Worm (Caenorhabditis elegans): ENCODE results near the gene fipr-21.

fipr-21 gene

DNA sequence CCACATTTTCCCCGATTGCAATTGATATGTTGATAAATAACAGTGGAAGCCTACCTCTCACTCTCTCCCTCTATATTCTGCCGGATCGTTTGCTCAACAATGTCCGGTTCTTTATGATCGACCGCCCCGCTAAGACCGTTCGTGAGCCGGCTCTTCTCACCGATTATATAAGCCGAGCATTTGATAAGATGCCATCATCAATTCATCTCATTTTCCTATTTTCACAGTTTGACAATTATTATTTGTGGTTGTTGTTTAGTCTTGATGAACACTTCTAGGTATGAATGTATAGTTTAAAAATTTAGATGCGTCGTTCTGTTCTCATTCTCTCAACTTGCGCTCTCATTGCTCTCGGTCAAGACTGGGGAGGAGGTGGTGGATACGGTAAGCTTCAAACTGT, 31.8 kb downstream of the fipr-21 start, which contains the start of gene idpa-3:
TSS of gene idpa-3 (plus strand) at position 301 of the 400 bp plus-strand sequence.
- TF ChIP-seq unc-98 (GFP tag; IDR thresholded peaks at IDR 0.05) (no peak), hpl-2 (GFP tag; optimal IDR thresholded peaks at IDR 0.05) (no peak), zip-4 (GFP tag; optimal IDR thresholded peaks at IDR 0.05) (no peak), efl-1 (optimal IDR thresholded peaks at IDR 0.05) (no peak), efl-1 (GFP tag; optimal IDR thresholded peaks at IDR 0.05 in 1 of 2) (peak in 1 of 2 experiments; percentile 34), xbp-1 (tag; optimal IDR thresholded peaks at IDR 0.05) (no peak)

DNA sequence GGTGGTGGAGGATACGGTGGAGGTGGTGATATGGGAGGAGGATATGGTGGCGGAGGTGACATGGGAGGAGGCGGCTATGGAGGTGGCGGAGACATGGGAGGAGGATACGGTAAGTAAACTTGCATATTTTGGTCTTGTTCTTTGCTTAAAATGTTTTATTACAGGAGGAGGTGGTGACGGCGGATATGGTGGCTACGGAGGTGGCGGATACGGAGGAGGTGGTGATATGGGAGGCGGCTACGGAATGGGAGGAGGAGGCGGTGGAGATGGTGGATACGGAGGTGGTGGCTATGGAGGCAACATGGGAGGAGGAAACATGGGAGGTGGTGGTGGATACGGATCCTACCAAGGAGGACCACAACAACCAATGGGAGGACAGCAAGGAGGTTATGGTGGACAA, 32.3 kb downstream of the fipr-21 start:
- TF ChIP-seq pqm-1 (tag; optimal IDR thresholded peaks at IDR 0.05) (no peak), nhr-19 (GFP tag; conservative IDR thresholded peaks at IDR 0.05) (no peak), unc-30 (tag; optimal IDR thresholded peaks at IDR 0.05) (no peak), alr-1 (tag; optimal IDR thresholded peaks at IDR 0.05; ENCODE audit: borderline replicate concordance) (no peak), Y116A8C.19 (tag; optimal IDR thresholded peaks at IDR 0.05; ENCODE audit: borderline replicate concordance) (no peak), lin-35 (GFP tag; optimal IDR thresholded peaks at IDR 0.05) (no peak), pax-3 (tag; optimal IDR thresholded peaks at IDR 0.05) (no peak), sox-4 (tag; optimal IDR thresholded peaks at IDR 0.05) (no peak), lsy-2 (tag; optimal IDR thresholded peaks at IDR 0.05) (no peak), sup-37 (GFP tag; optimal IDR thresholded peaks at IDR 0.05) (no peak), blmp-1 (tag; optimal IDR thresholded peaks at IDR 0.05) (no peak), ceh-90 (tag; optimal IDR thresholded peaks at IDR 0.05) (no peak), tlp-1 (tag; optimal IDR thresholded peaks at IDR 0.05) (no peak), unc-62 (GFP tag; optimal IDR thresholded peaks at IDR 0.05) (no peak), hlh-4 (tag; optimal IDR thresholded peaks at IDR 0.05) (no peak), dsc-1 (tag; optimal IDR thresholded peaks at IDR 0.05) (no peak), lir-3 (tag; optimal IDR thresholded peaks at IDR 0.05; ENCODE audit: poor library complexity) (no peak)

ce11 chrX:10338100-10338499, 33.8 kb downstream of the fipr-21 start, which contains the start of gene cut-5:
Gene cut-5, minus strand, starts transcription at chrX:10338200.
- TF ChIP-seq pqm-1 (tag; optimal IDR thresholded peaks at IDR 0.05) (no peak), vab-15 (tag; optimal IDR thresholded peaks at IDR 0.05) (no peak), lir-3 (tag; optimal IDR thresholded peaks at IDR 0.05; ENCODE audit: poor library complexity) (no peak), xbp-1 (tag; optimal IDR thresholded peaks at IDR 0.05) (no peak), C34B4.2 (tag; optimal IDR thresholded peaks at IDR 0.05) (no peak), tbx-2 (tag; optimal IDR thresholded peaks at IDR 0.05) (no peak), mep-1 (tag; optimal IDR thresholded peaks at IDR 0.05) (no peak), mab-9 (GFP tag; IDR thresholded peaks at IDR 0.05) (no peak), tlp-1 (tag; optimal IDR thresholded peaks at IDR 0.05) (no peak), nhr-71 (tag; optimal IDR thresholded peaks at IDR 0.05) (no peak), swsn-7 (tag; optimal IDR thresholded peaks at IDR 0.05) (no peak), ama-1 (optimal IDR thresholded peaks at IDR 0.05) (no peak), pax-3 (tag; optimal IDR thresholded peaks at IDR 0.05) (no peak), ceh-8 (GFP tag; optimal IDR thresholded peaks at IDR 0.05) (no peak), unc-30 (tag; optimal IDR thresholded peaks at IDR 0.05) (no peak), elt-3 (tag; optimal IDR thresholded peaks at IDR 0.05) (no peak)

- TF ChIP-seq sox-4 (tag; optimal IDR thresholded peaks at IDR 0.05) = no peak
- peak in 1 of 2 experiments; percentile 10 for TF ChIP-seq lin-35 (GFP tag; optimal IDR thresholded peaks at IDR 0.05)
These were observed 34.4 kb downstream of the fipr-21 start for ce11 chrX:10338761-10339160.

DNA sequence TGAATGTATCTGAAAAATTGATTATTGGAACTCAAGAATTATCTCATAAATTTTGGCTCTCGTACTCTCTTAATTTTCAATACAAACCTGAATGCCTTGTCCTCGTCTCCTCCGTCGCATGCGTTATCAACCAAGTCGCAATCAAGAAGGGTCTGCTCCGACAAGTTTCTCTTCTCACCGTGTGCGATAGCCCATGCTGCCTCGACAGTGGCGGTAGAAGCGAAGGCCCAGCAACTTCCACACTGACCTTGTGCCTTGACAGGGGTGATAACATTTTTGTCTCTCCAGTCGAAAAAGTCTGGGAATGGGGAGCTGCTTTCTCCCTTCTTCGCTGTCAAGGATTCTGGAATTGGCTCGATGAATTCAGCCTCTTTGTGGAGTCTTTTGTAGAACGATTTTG, 35.7 kb downstream of the fipr-21 start:
- no peak for TF ChIP-seq alr-1 (tag; optimal IDR thresholded peaks at IDR 0.05; ENCODE audit: borderline replicate concordance)
- TF ChIP-seq jun-1 (tag; optimal IDR thresholded peaks at IDR 0.05) = no peak
- TF ChIP-seq pqm-1 (tag; optimal IDR thresholded peaks at IDR 0.05) = peak; percentile 43
- peak; percentile 38 for TF ChIP-seq elt-2 (tag; optimal IDR thresholded peaks at IDR 0.05)
